Worm (Caenorhabditis elegans): ENCODE data around the gene cec-6.

cec-6 gene

ce11 chrIV:5591134-5591533 is 46.5 kb downstream of the cec-6 start (continued):
- no peak for TF ChIP-seq dpl-1 (GFP tag; optimal IDR thresholded peaks at IDR 0.05)
- TF ChIP-seq ztf-11 (tag; optimal IDR thresholded peaks at IDR 0.05), result no peak
- TF ChIP-seq mep-1 (tag; optimal IDR thresholded peaks at IDR 0.05), result peak; percentile 79
- no peak for TF ChIP-seq Y5F2A.4 (GFP tag; optimal IDR thresholded peaks at IDR 0.05)
- TF ChIP-seq cey-2 (tag; optimal IDR thresholded peaks at IDR 0.05; ENCODE audit: borderline replicate concordance, insufficient read depth), result peak; percentile 91
- no peak for TF ChIP-seq ceh-28 (tag; optimal IDR thresholded peaks at IDR 0.05)
- peak; percentile 99 for TF ChIP-seq dve-1 (tag; optimal IDR thresholded peaks at IDR 0.05; ENCODE audit: insufficient read depth)
- TF ChIP-seq zip-11 (GFP tag; IDR thresholded peaks at IDR 0.05), result no peak
- peak; percentile 44 to 69 for TF ChIP-seq hif-1 (tag; optimal IDR thresholded peaks at IDR 0.05)
- TF ChIP-seq D1046.2 (GFP tag; IDR thresholded peaks at IDR 0.05), result no peak
- TF ChIP-seq egl-27 (tag; optimal IDR thresholded peaks at IDR 0.05), result no peak
- no peak for TF ChIP-seq sdz-12 (GFP tag; optimal IDR thresholded peaks at IDR 0.05)
- TF ChIP-seq lsy-2 (tag; optimal IDR thresholded peaks at IDR 0.05), result peak in 1 of 2 experiments; percentile 84
- no peak for TF ChIP-seq nhr-237 (tag; optimal IDR thresholded peaks at IDR 0.05)
- peak; percentile 48; the same call in 1 of the 2 replicates for TF ChIP-seq hmg-1.1 (GFP tag; IDR thresholded peaks at IDR 0.05)
- TF ChIP-seq unc-130 (GFP tag; optimal IDR thresholded peaks at IDR 0.05), result no peak
- TF ChIP-seq mxl-2 (GFP tag; conservative IDR thresholded peaks at IDR 0.05), result peak; percentile 64; the same call in 1 of the 2 replicates
- no peak for TF ChIP-seq daf-19 (GFP tag; conservative IDR thresholded peaks at IDR 0.05)
- no peak for TF ChIP-seq aly-2 (tag; optimal IDR thresholded peaks at IDR 0.05)
- TF ChIP-seq attf-4 (tag; optimal IDR thresholded peaks at IDR 0.05), result no peak
- no peak for TF ChIP-seq madf-5 (GFP tag; IDR thresholded peaks at IDR 0.05)
- TF ChIP-seq arid-1 (GFP tag; conservative IDR thresholded peaks at IDR 0.05), result 0 out of 2 replicates have a peak, but pooled peaks have one; percentile 38
- no peak for TF ChIP-seq lin-39 (tag; optimal IDR thresholded peaks at IDR 0.05)
- TF ChIP-seq daf-12 (tag; optimal IDR thresholded peaks at IDR 0.05), result no peak
- TF ChIP-seq dmd-6 (GFP tag; IDR thresholded peaks at IDR 0.05), result peak; percentile 99
- TF ChIP-seq ceh-20 (GFP tag; IDR thresholded peaks at IDR 0.05), result peak; percentile 69; the same call in 1 of the 2 replicates
- TF ChIP-seq nhr-102 (tag; optimal IDR thresholded peaks at IDR 0.05), result peak; percentile 77
- peak; percentile 75 for TF ChIP-seq pqm-1 (tag; optimal IDR thresholded peaks at IDR 0.05)
- TF ChIP-seq F10B5.3 (tag; optimal IDR thresholded peaks at IDR 0.05), result no peak
- peak; percentile 89 for TF ChIP-seq mdt-29 (GFP tag; IDR thresholded peaks at IDR 0.05)
- no peak for TF ChIP-seq lir-3 (tag; optimal IDR thresholded peaks at IDR 0.05)
- no peak for TF ChIP-seq F44E2.7 (GFP tag; IDR thresholded peaks at IDR 0.05)
- TF ChIP-seq gei-8 (GFP tag; optimal IDR thresholded peaks at IDR 0.05), result peak; percentile 87
- TF ChIP-seq nhr-25 (tag; optimal IDR thresholded peaks at IDR 0.05; ENCODE audit: borderline replicate concordance, insufficient read depth), result peak; percentile 58
- no peak for TF ChIP-seq lin-15B (tag; optimal IDR thresholded peaks at IDR 0.05)
- peak; percentile 43 to 100 for TF ChIP-seq unc-62 (GFP tag; optimal IDR thresholded peaks at IDR 0.05 in 1 of 2)
- no peak for TF ChIP-seq unc-62 (tag; optimal IDR thresholded peaks at IDR 0.05)
- no peak; the same call in 1 of the 2 replicates for TF ChIP-seq pha-4 (GFP tag; IDR thresholded peaks at IDR 0.05)
- peak; percentile 76 for TF ChIP-seq pha-4 (tag; optimal IDR thresholded peaks at IDR 0.05)
- TF ChIP-seq dmd-9 (GFP tag; IDR thresholded peaks at IDR 0.05), result no peak
- TF ChIP-seq snpc-4 (tag; optimal IDR thresholded peaks at IDR 0.05), result peak; percentile 5
- peak; percentile 92 for TF ChIP-seq lin-1 (GFP tag; IDR thresholded peaks at IDR 0.05)
- TF ChIP-seq php-3 (GFP tag; IDR thresholded peaks at IDR 0.05), result peak; percentile 64; the same call in 1 of the 2 replicates
- TF ChIP-seq ceh-82 (tag; optimal IDR thresholded peaks at IDR 0.05), result no peak
- no peak for TF ChIP-seq snpc-1.2 (GFP tag; IDR thresholded peaks at IDR 0.05)
- TF ChIP-seq R02D3.7 (tag; optimal IDR thresholded peaks at IDR 0.05), result no peak
- no peak for TF ChIP-seq F49E8.2 (tag; optimal IDR thresholded peaks at IDR 0.05; ENCODE audit: borderline replicate concordance)
- TF ChIP-seq rbr-2 (tag; optimal IDR thresholded peaks at IDR 0.05), result no peak
- TF ChIP-seq daf-8 (GFP tag; IDR thresholded peaks at IDR 0.05), result no peak
- no peak for TF ChIP-seq spr-1 (tag; optimal IDR thresholded peaks at IDR 0.05)
- no peak for TF ChIP-seq nhr-42 (GFP tag; IDR thresholded peaks at IDR 0.05)
